Worm (Caenorhabditis elegans) whole organism, L4 larva: Measurements from ENCODE around the gene pepm-1.

Experiments
- D1046.2 ChIP-seq: fragments of 200-800 bp; sonication (Bioruptor generic); IDR thresholded peaks from 2 replicates; pipeline ENCODE4 v1.3.6; 2022; ENCODE audit warnings: missing genetic modification characterization, missing compliant biosample characterization
- F44E2.7 ChIP-seq: fragments of 200-800 bp; sonication (Bioruptor generic); IDR thresholded peaks from 2 replicates; pipeline ENCODE4 v2.1.2; 2022; ENCODE audit warnings: missing genetic modification characterization, missing compliant biosample characterization
- R02D3.7 ChIP-seq: fragments of 150-350 bp; sonication (generic microtip); optimal IDR thresholded peaks from 3 replicates; lab custom pipeline; 2014; ENCODE audit warnings: missing biosample characterization, missing genetic modification characterization
- T20F7.1 ChIP-seq: fragments of 200-800 bp; sonication (Bioruptor generic); optimal IDR thresholded peaks from 2 replicates; lab custom pipeline; 2018; ENCODE audit warnings: mild to moderate bottlenecking, missing genetic modification characterization, missing compliant biosample characterization
- T26A8.4 ChIP-seq: fragments of 200-800 bp; sonication (Bioruptor generic); IDR thresholded peaks from 2 replicates; pipeline ENCODE4 v1.3.6; 2022; ENCODE audit warnings: missing genetic modification characterization, missing compliant biosample characterization
- Y105C5A.15 ChIP-seq: fragments of 200-800 bp; sonication (Bioruptor generic); IDR thresholded peaks from 2 replicates; pipeline ENCODE4 v1.3.6; 2022; ENCODE audit warnings: missing genetic modification characterization, missing compliant biosample characterization
- ZK337.2 ChIP-seq: fragments of 200-800 bp; sonication (Bioruptor generic); IDR thresholded peaks from 2 replicates; pipeline ENCODE4 v1.3.6; 2022; ENCODE audit warnings: missing genetic modification reagents, missing genetic modification characterization, missing compliant biosample characterization
- aha-1 ChIP-seq: fragments of 150-350 bp; peaks from one replicate; lab custom pipeline; 2014; ENCODE audit warnings: missing biosample characterization, missing genetic modification characterization
- aly-2 ChIP-seq: sonication (generic microtip); optimal IDR thresholded peaks from 2 replicates; lab custom pipeline; 2018; ENCODE audit warnings: missing biosample characterization, missing genetic modification characterization
- ama-1 ChIP-seq: fragments of 150-350 bp; optimal IDR thresholded peaks from 2 replicates; lab custom pipeline; 2014; ENCODE audit warnings: inconsistent platforms, mixed read lengths
- arid-1 ChIP-seq: fragments of 200-800 bp; sonication (Bioruptor generic); conservative IDR thresholded peaks from 2 replicates; pipeline ENCODE4 v1.3.6; 2022; ENCODE audit warnings: missing genetic modification reagents, missing genetic modification characterization, missing compliant biosample characterization
- ctbp-1 ChIP-seq: fragments of 200-800 bp; sonication (Bioruptor generic); IDR thresholded peaks from 2 replicates; pipeline ENCODE4 v1.3.6; 2022; ENCODE audit warnings: missing genetic modification reagents, missing genetic modification characterization, missing compliant biosample characterization
- daf-12 ChIP-seq: fragments of 150-350 bp; optimal IDR thresholded peaks from 2 replicates; lab custom pipeline; 2014; ENCODE audit warnings: missing biosample characterization, missing genetic modification reagents, missing genetic modification characterization
- dmd-8 ChIP-seq: fragments of 200-800 bp; sonication (Bioruptor generic); IDR thresholded peaks from 2 replicates; pipeline ENCODE4 v1.3.6; 2022; ENCODE audit warnings: missing genetic modification characterization, missing compliant biosample characterization
- duxl-1 ChIP-seq: sonication (generic microtip); optimal IDR thresholded peaks from 2 replicates; lab custom pipeline; 2016; ENCODE audit warnings: mild to moderate bottlenecking, missing genetic modification characterization, moderate library complexity, missing compliant biosample characterization; ENCODE audit not compliant: poor library complexity
- dve-1 ChIP-seq: sonication (generic microtip); optimal IDR thresholded peaks from 2 replicates; lab custom pipeline; 2017; ENCODE audit warnings: antibody characterized with exemption, mild to moderate bottlenecking, missing genetic modification characterization, missing compliant biosample characterization; ENCODE audit not compliant: insufficient read depth
- jun-1 ChIP-seq: fragments of 150-350 bp; optimal IDR thresholded peaks from 2 replicates; lab custom pipeline; 2014; ENCODE audit warnings: missing biosample characterization, missing genetic modification reagents, missing genetic modification characterization
- lim-7 ChIP-seq: fragments of 200-800 bp; sonication (Bioruptor generic); IDR thresholded peaks from 2 replicates; pipeline ENCODE4 v1.3.6; 2022; ENCODE audit warnings: missing genetic modification characterization, missing compliant biosample characterization
- lin-13 ChIP-seq: fragments of 150-350 bp; optimal IDR thresholded peaks from 2 replicates; lab custom pipeline; 2014; ENCODE audit warnings: missing biosample characterization, missing genetic modification reagents, missing genetic modification characterization
- lin-15B ChIP-seq: fragments of 150-350 bp; sonication (generic microtip); optimal IDR thresholded peaks from 3 replicates; lab custom pipeline; 2014; ENCODE audit warnings: missing biosample characterization, missing genetic modification characterization
- lsy-2 ChIP-seq, 2 experiments: fragments of 150-350 bp in 1 of 2; sonication (generic microtip) in 1 of 2; optimal IDR thresholded peaks; 2 replicates each; lab custom pipeline; 2014 to 2017; ENCODE audit warnings: missing biosample characterization in 2 of 2, missing genetic modification characterization in 2 of 2
- madf-5 ChIP-seq, 2 experiments: fragments of 200-800 bp; sonication (Bioruptor generic); IDR thresholded peaks; 2 replicates each; pipeline ENCODE4 v1.3.6; 2022; ENCODE audit warnings: missing compliant biosample characterization in 2 of 2, missing genetic modification characterization in 2 of 2
- madf-9 ChIP-seq: fragments of 200-800 bp; sonication (Bioruptor generic); conservative IDR thresholded peaks from 2 replicates; pipeline ENCODE4 v1.3.6; 2022; ENCODE audit warnings: missing genetic modification reagents, missing genetic modification characterization, missing compliant biosample characterization
- mdl-1 ChIP-seq, 2 experiments: fragments of 150-350 bp in 1 of 2; sonication (generic microtip) in 1 of 2; optimal IDR thresholded peaks; 2 replicates each; lab custom pipeline; 2014 to 2017; ENCODE audit warnings: missing biosample characterization in 2 of 2, missing genetic modification characterization in 2 of 2
- mep-1 ChIP-seq: fragments of 150-350 bp; sonication (generic microtip); optimal IDR thresholded peaks from 3 replicates; lab custom pipeline; 2014; ENCODE audit warnings: missing biosample characterization, missing genetic modification characterization
- mxl-3 ChIP-seq: fragments of 200-800 bp; sonication (Bioruptor generic); optimal IDR thresholded peaks from 2 replicates; lab custom pipeline; 2018; ENCODE audit warnings: mild to moderate bottlenecking, missing genetic modification characterization, missing compliant biosample characterization
- nhr-237 ChIP-seq: sonication (generic microtip); optimal IDR thresholded peaks from 2 replicates; lab custom pipeline; 2017; ENCODE audit warnings: missing biosample characterization, missing genetic modification characterization
- nhr-41 ChIP-seq: fragments of 200-800 bp; sonication (Bioruptor generic); IDR thresholded peaks from 2 replicates; pipeline ENCODE4 v1.3.6; 2022; ENCODE audit warnings: missing genetic modification reagents, missing genetic modification characterization, missing compliant biosample characterization
- nhr-42 ChIP-seq: fragments of 200-800 bp; sonication (Bioruptor generic); IDR thresholded peaks from 2 replicates; pipeline ENCODE4 v1.3.6; 2022; ENCODE audit warnings: missing genetic modification characterization, missing compliant biosample characterization
- nhr-48 ChIP-seq: sonication (generic microtip); optimal IDR thresholded peaks from 2 replicates; lab custom pipeline; 2016; ENCODE audit warnings: mild to moderate bottlenecking, missing genetic modification characterization, missing compliant biosample characterization
- pqm-1 ChIP-seq: sonication (generic microtip); optimal IDR thresholded peaks from 2 replicates; lab custom pipeline; 2017; ENCODE audit warnings: missing biosample characterization, missing genetic modification characterization
- rbr-2 ChIP-seq: sonication (generic microtip); optimal IDR thresholded peaks from 2 replicates; lab custom pipeline; 2016; ENCODE audit warnings: missing genotype, missing genetic modification characterization, missing compliant biosample characterization
- skn-1 ChIP-seq: fragments of 150-350 bp; optimal IDR thresholded peaks from 2 replicates; lab custom pipeline; 2014; ENCODE audit warnings: missing biosample characterization, missing genetic modification characterization
- unc-62 ChIP-seq, 3 experiments: fragments of 150-350 bp in 1 of 3; sonication (generic microtip); optimal IDR thresholded peaks in 2 of 3; peaks in 1 of 3; 1 replicate in 1 of 3; 2 replicates in 2 of 3; lab custom pipeline; 2014 to 2017; ENCODE audit warnings: missing biosample characterization in 3 of 3, missing genetic modification characterization in 3 of 3, missing genetic modification reagents in 3 of 3, missing genotype in 1 of 3
- vab-7 ChIP-seq: fragments of 200-800 bp; sonication (Bioruptor generic); IDR thresholded peaks from 2 replicates; pipeline ENCODE4 v1.3.6; 2022; ENCODE audit warnings: missing genetic modification reagents, missing genetic modification characterization, missing compliant biosample characterization
- zfp-3 ChIP-seq: fragments of 200-800 bp; sonication (Bioruptor generic); conservative IDR thresholded peaks from 2 replicates; pipeline ENCODE4 v1.3.6; 2022; ENCODE audit warnings: missing genetic modification reagents, missing genetic modification characterization, missing compliant biosample characterization
- zip-11 ChIP-seq: fragments of 200-800 bp; sonication (Bioruptor generic); IDR thresholded peaks from 2 replicates; pipeline ENCODE4 v1.3.6; 2022; ENCODE audit warnings: missing genetic modification characterization, missing compliant biosample characterization
- ztf-11 ChIP-seq: fragments of 150-350 bp; optimal IDR thresholded peaks from 2 replicates; lab custom pipeline; 2014; ENCODE audit warnings: missing biosample characterization, missing genetic modification characterization
- ztf-7 ChIP-seq: fragments of 150-350 bp; optimal IDR thresholded peaks from 2 replicates; lab custom pipeline; 2014; ENCODE audit warnings: missing biosample characterization, missing genetic modification characterization

pepm-1 gene

ce11 chrV:14354258-14354877, 25.5 kb downstream of the pepm-1 start, which contains the start of gene Y49A3A.3 (continued):
- peak; percentile 86 for TF ChIP-seq T26A8.4 (GFP tag; lab: Robert Waterston, UW)
- TF ChIP-seq lin-15B, result no peak
- TF ChIP-seq dve-1 (tag; lab: Kevin White, UChicago), result peak; percentile 60
- TF ChIP-seq jun-1 (tag; lab: Kevin White, UChicago), result no peak
- peak; percentile 60 for TF ChIP-seq T20F7.1 (GFP tag; lab: Kevin White, UChicago)
- no peak for TF ChIP-seq ZK337.2 (GFP tag; lab: Robert Waterston, UW)
- 0 out of 2 replicates have a peak, but pooled peaks have one; percentile 22 for TF ChIP-seq zip-11 (GFP tag; lab: Robert Waterston, UW)
- peak; percentile 7 for TF ChIP-seq lin-13 (GFP tag; lab: Kevin White, UChicago)
- peak; percentile 9 for TF ChIP-seq mxl-3 (GFP tag; lab: Kevin White, UChicago)
- no peak for TF ChIP-seq skn-1 (tag; lab: Kevin White, UChicago)
- TF ChIP-seq Y105C5A.15 (GFP tag; lab: Robert Waterston, UW), result peak; percentile 49; the same call in 1 of the 2 replicates
- TF ChIP-seq nhr-48 (tag; lab: Kevin White, UChicago), result peak; percentile 57
- 0 out of 2 replicates have a peak, but pooled peaks have one; percentile 7 for TF ChIP-seq D1046.2
- peak in 1 of 2 experiments; percentile 94 for TF ChIP-seq unc-62 (GFP tag; optimal IDR thresholded peaks at IDR 0.05 in 1 of 2; lab: Kevin White, UChicago)
- TF ChIP-seq unc-62 (tag; optimal IDR thresholded peaks at IDR 0.05; lab: Kevin White, UChicago), result no peak
- TF ChIP-seq vab-7 (GFP tag; lab: Robert Waterston, UW), result peak; percentile 49; the same call in 1 of the 2 replicates
- peak; percentile 30; the same call in 1 of the 2 replicates for TF ChIP-seq madf-9 (GFP tag; lab: Robert Waterston, UW)
- no peak for TF ChIP-seq daf-12 (tag; lab: Kevin White, UChicago)
- TF ChIP-seq madf-5 (GFP tag; IDR thresholded peaks at IDR 0.05; lab: Robert Waterston, UW), result 0 out of 4 replicates have a peak, but pooled peaks have one; percentile 3 to 18
- TF ChIP-seq nhr-41, result no peak
- TF ChIP-seq F44E2.7, result no peak
- peak; percentile 83 for TF ChIP-seq aly-2 (tag; lab: Kevin White, UChicago)
- no peak for TF ChIP-seq rbr-2 (tag; lab: Kevin White, UChicago)
- TF ChIP-seq dmd-8 (GFP tag; lab: Robert Waterston, UW), result no peak
- no peak for TF ChIP-seq ztf-7 (tag; lab: Kevin White, UChicago)
- no peak for TF ChIP-seq mdl-1 (tag; optimal IDR thresholded peaks at IDR 0.05; lab: Kevin White, UChicago)
- no peak for TF ChIP-seq R02D3.7
- peak; percentile 40; the same call in 1 of the 2 replicates for TF ChIP-seq ctbp-1
- TF ChIP-seq ama-1 (lab: Kevin White, UChicago), result peak; percentile 80
- TF ChIP-seq duxl-1 (tag; lab: Kevin White, UChicago), result peak; percentile 37
- TF ChIP-seq arid-1 (GFP tag; lab: Robert Waterston, UW), result peak; percentile 58; the same call in 1 of the 2 replicates
- peak; percentile 70 for TF ChIP-seq mep-1
- peak in 1 of 2 experiments; percentile 65 for TF ChIP-seq lsy-2 (tag; optimal IDR thresholded peaks at IDR 0.05; lab: Kevin White, UChicago)
- TF ChIP-seq lim-7 (GFP tag; lab: Robert Waterston, UW), result no peak
- no peak for TF ChIP-seq pqm-1 (tag; lab: Kevin White, UChicago)
- 0 out of 2 replicates have a peak, but pooled peaks have one; percentile 27 for TF ChIP-seq nhr-42
- no peak for TF ChIP-seq ztf-11 (tag; lab: Kevin White, UChicago)
- TF ChIP-seq zfp-3 (GFP tag; lab: Robert Waterston, UW), result peak; percentile 82; the same call in 1 of the 2 replicates
- TF ChIP-seq aha-1, result peak; percentile 94
- TF ChIP-seq nhr-237 (tag; lab: Kevin White, UChicago), result peak; percentile 58
- TF ChIP-seq, all 104 proteins: peak for 46
